Fruit fly (Drosophila melanogaster): ENCODE data around the gene betaCOP.
A peak's percentile ranks its signal among the peaks of the same experiment; 100 is the strongest.

Gene betaCOP

dm6 chrX:18406593-18407393, 21.8 kb upstream of the betaCOP start (continued):
- TF ChIP-seq CG11093 (GFP tag; IDR thresholded peaks at IDR 0.05): no peak
- peak; percentile 9 for TF ChIP-seq gem (tag; optimal IDR thresholded peaks at IDR 0.05)
- TF ChIP-seq row (GFP tag; IDR thresholded peaks at IDR 0.05): peak; percentile 65

- TF ChIP-seq D19B (GFP tag; optimal IDR thresholded peaks at IDR 0.05) (peak; percentile 25), bab2 (GFP tag; optimal IDR thresholded peaks at IDR 0.05) (peak; percentile 27), CG8924 (tag; optimal IDR thresholded peaks at IDR 0.05) (peak; percentile 63), Eip74EF (GFP tag; optimal IDR thresholded peaks at IDR 0.05) (peak in 1 of 2 experiments; percentile 84), CG3163 (GFP tag; optimal IDR thresholded peaks at IDR 0.05) (no peak), CG10654 (GFP tag; optimal IDR thresholded peaks at IDR 0.05) (peak; percentile 48), CG1792 (GFP tag; optimal IDR thresholded peaks at IDR 0.05) (no peak), bigmax (GFP tag; optimal IDR thresholded peaks at IDR 0.05) (no peak), hb (GFP tag; IDR thresholded peaks at IDR 0.05; ENCODE audit: partially characterized antibody) (no peak), Dll (GFP tag; IDR thresholded peaks at IDR 0.05; ENCODE audit: partially characterized antibody) (no peak), CG1233 (GFP tag; optimal IDR thresholded peaks at IDR 0.05) (peak; percentile 40), Hmx (GFP tag; optimal IDR thresholded peaks at IDR 0.05) (no peak), CG17802 (tag; optimal IDR thresholded peaks at IDR 0.05) (no peak), pzg (GFP tag; optimal IDR thresholded peaks at IDR 0.05) (no peak), CG13894 (tag; optimal IDR thresholded peaks at IDR 0.05) (no peak), Fer1 (GFP tag; optimal IDR thresholded peaks at IDR 0.05) (peak; percentile 37), CG17385 (GFP tag; optimal IDR thresholded peaks at IDR 0.05) (peak; percentile 59), ab (GFP tag; optimal IDR thresholded peaks at IDR 0.05) (peak; percentile 40), CG6813 (GFP tag; optimal IDR thresholded peaks at IDR 0.05) (peak; percentile 24), CG4854 (GFP tag; optimal IDR thresholded peaks at IDR 0.05) (peak; percentile 37), CG5245 (GFP tag; optimal IDR thresholded peaks at IDR 0.05) (no peak), Stat92E (GFP tag; optimal IDR thresholded peaks at IDR 0.05) (peak in 1 of 3 experiments; percentile 48), CG7357 (GFP tag; IDR thresholded peaks at IDR 0.05) (no peak), gcm (GFP tag; optimal IDR thresholded peaks at IDR 0.05) (peak; percentile 59), h (optimal IDR thresholded peaks at IDR 0.05) (no peak), amos (GFP tag; IDR thresholded peaks at IDR 0.05; ENCODE audit: partially characterized antibody) (no peak), NC2α (GFP tag; optimal IDR thresholded peaks at IDR 0.05) (peak; percentile 27), Lim3 (GFP tag; IDR thresholded peaks at IDR 0.05) (no peak; the same call in 1 of the 2 replicates), esg (GFP tag; conservative IDR thresholded peaks at IDR 0.05) (peak; percentile 39; the same call in 1 of the 2 replicates), Tbp (GFP tag; optimal IDR thresholded peaks at IDR 0.05) (no peak), CG13296 (GFP tag; optimal IDR thresholded peaks at IDR 0.05) (peak; percentile 21), Aef1 (GFP tag; IDR thresholded peaks at IDR 0.05) (peak; percentile 42; the same call in 1 of the 3 replicates), eve (GFP tag; optimal IDR thresholded peaks at IDR 0.05) (peak in 1 of 2 experiments; percentile 84), CG13624 (GFP tag; optimal IDR thresholded peaks at IDR 0.05) (peak; percentile 49), hbn (GFP tag; IDR thresholded peaks at IDR 0.05; ENCODE audit: partially characterized antibody) (no peak), dm (GFP tag; optimal IDR thresholded peaks at IDR 0.05) (no peak), Six4 (GFP tag; optimal IDR thresholded peaks at IDR 0.05) (no peak), Asciz (GFP tag; optimal IDR thresholded peaks at IDR 0.05) (peak; percentile 58), bowl (GFP tag; IDR thresholded peaks at IDR 0.05) (no peak), pan (optimal IDR thresholded peaks at IDR 0.05) (no peak), pan (GFP tag; optimal IDR thresholded peaks at IDR 0.05 in 1 of 2, IDR thresholded peaks at IDR 0.05 in 1 of 2) (peak in 1 of 2 experiments; percentile 46), run (tag; optimal IDR thresholded peaks at IDR 0.05) (no peak), CG9437 (GFP tag; optimal IDR thresholded peaks at IDR 0.05) (peak; percentile 75), grn (GFP tag; optimal IDR thresholded peaks at IDR 0.05) (no peak)
Measured at dm6 chrX:18405567-18406059, 20.6 kb upstream of the betaCOP start.
